Worm (Caenorhabditis elegans): ENCODE results near the gene Y44A6D.3.
A peak's percentile ranks its signal among the peaks of the same experiment; 100 is the strongest.

Y44A6D.3 gene

ce11 chrV:20828820-20829219 is 36.6 kb upstream of the Y44A6D.3 start, which contains the start of gene sbt-1 (continued):
- no peak for TF ChIP-seq spr-1 (tag; optimal IDR thresholded peaks at IDR 0.05)
- no peak for TF ChIP-seq snpc-1.2 (GFP tag; IDR thresholded peaks at IDR 0.05)
- TF ChIP-seq D1046.2 (GFP tag; IDR thresholded peaks at IDR 0.05), result no peak
- TF ChIP-seq fkh-10 (GFP tag; optimal IDR thresholded peaks at IDR 0.05), result peak; percentile 94
- no peak for TF ChIP-seq F49E8.2 (tag; optimal IDR thresholded peaks at IDR 0.05; ENCODE audit: borderline replicate concordance)
- no peak for TF ChIP-seq ama-1 (optimal IDR thresholded peaks at IDR 0.05)
- no peak for TF ChIP-seq ZK337.2 (GFP tag; IDR thresholded peaks at IDR 0.05)
- TF ChIP-seq nhr-76 (tag; optimal IDR thresholded peaks at IDR 0.05), result no peak
- no peak for TF ChIP-seq spr-3 (GFP tag; optimal IDR thresholded peaks at IDR 0.05)
- no peak for TF ChIP-seq lin-29 (GFP tag; IDR thresholded peaks at IDR 0.05)
- no peak for TF ChIP-seq ztf-11 (tag; optimal IDR thresholded peaks at IDR 0.05)
- TF ChIP-seq egl-27 (tag; optimal IDR thresholded peaks at IDR 0.05), result no peak
- TF ChIP-seq tag-97 (GFP tag; IDR thresholded peaks at IDR 0.05), result no peak
- TF ChIP-seq duxl-1 (tag; optimal IDR thresholded peaks at IDR 0.05; ENCODE audit: poor library complexity), result no peak
- no peak for TF ChIP-seq daf-12 (tag; optimal IDR thresholded peaks at IDR 0.05)
- TF ChIP-seq rbr-2 (tag; optimal IDR thresholded peaks at IDR 0.05), result peak; percentile 63
- no peak for TF ChIP-seq daf-16 (GFP tag; optimal IDR thresholded peaks at IDR 0.05)
- TF ChIP-seq daf-16 (tag; optimal IDR thresholded peaks at IDR 0.05), result no peak
- no peak for TF ChIP-seq mxl-3 (GFP tag; optimal IDR thresholded peaks at IDR 0.05)
- peak; percentile 30 for TF ChIP-seq ceh-28 (tag; optimal IDR thresholded peaks at IDR 0.05)
- TF ChIP-seq nhr-6 (tag; optimal IDR thresholded peaks at IDR 0.05), result no peak
- no peak for TF ChIP-seq ceh-44 (GFP tag; IDR thresholded peaks at IDR 0.05)
- TF ChIP-seq lin-39 (tag; optimal IDR thresholded peaks at IDR 0.05), result no peak
- no peak for TF ChIP-seq dve-1 (tag; optimal IDR thresholded peaks at IDR 0.05; ENCODE audit: insufficient read depth)
- TF ChIP-seq aha-1 (tag), result peak; percentile 96
- no peak for TF ChIP-seq T26A8.4 (GFP tag; IDR thresholded peaks at IDR 0.05)
- no peak for TF ChIP-seq nhr-41 (GFP tag; IDR thresholded peaks at IDR 0.05)
- TF ChIP-seq zip-11 (GFP tag; IDR thresholded peaks at IDR 0.05), result no peak
- no peak for TF ChIP-seq mdt-29 (GFP tag; IDR thresholded peaks at IDR 0.05)
- TF ChIP-seq zag-1 (tag; optimal IDR thresholded peaks at IDR 0.05), result no peak
- peak; percentile 45 to 74 for TF ChIP-seq lsy-2 (tag; optimal IDR thresholded peaks at IDR 0.05)
- no peak for TF ChIP-seq php-3 (GFP tag; IDR thresholded peaks at IDR 0.05)
- no peak for TF ChIP-seq mep-1 (tag; optimal IDR thresholded peaks at IDR 0.05)
- no peak for TF ChIP-seq F26F4.8 (GFP tag; conservative IDR thresholded peaks at IDR 0.05)
- no peak for TF ChIP-seq sdz-12 (GFP tag; optimal IDR thresholded peaks at IDR 0.05)
- TF ChIP-seq daf-19 (GFP tag; conservative IDR thresholded peaks at IDR 0.05), result no peak
- TF ChIP-seq ZK546.5 (tag; optimal IDR thresholded peaks at IDR 0.05), result no peak
- peak; percentile 55 for TF ChIP-seq set-16 (GFP tag; IDR thresholded peaks at IDR 0.05)
- TF ChIP-seq nhr-102 (tag; optimal IDR thresholded peaks at IDR 0.05), result no peak
- TF ChIP-seq T20F7.1 (GFP tag; optimal IDR thresholded peaks at IDR 0.05), result no peak
- peak; percentile 14 for TF ChIP-seq hlh-11 (tag; optimal IDR thresholded peaks at IDR 0.05)
- no peak for TF ChIP-seq Y48G9A.11 (GFP tag; IDR thresholded peaks at IDR 0.05)
- no peak for TF ChIP-seq pha-4 (GFP tag; IDR thresholded peaks at IDR 0.05)
- no peak for TF ChIP-seq pha-4 (tag; optimal IDR thresholded peaks at IDR 0.05)
- no peak for TF ChIP-seq fos-1 (tag; optimal IDR thresholded peaks at IDR 0.05)
- TF ChIP-seq lir-3 (tag; optimal IDR thresholded peaks at IDR 0.05), result no peak
- no peak for TF ChIP-seq ceh-62 (tag; optimal IDR thresholded peaks at IDR 0.05)
- peak; percentile 29; the same call in 1 of the 2 replicates for TF ChIP-seq vab-7 (GFP tag; IDR thresholded peaks at IDR 0.05)
- TF ChIP-seq nhr-42 (GFP tag; IDR thresholded peaks at IDR 0.05), result no peak
- TF ChIP-seq nhr-77 (tag; optimal IDR thresholded peaks at IDR 0.05), result no peak
- TF ChIP-seq arid-1 (GFP tag; conservative IDR thresholded peaks at IDR 0.05), result no peak
- TF ChIP-seq F44E2.7 (GFP tag; IDR thresholded peaks at IDR 0.05), result no peak
- no peak for TF ChIP-seq ztf-7 (tag; optimal IDR thresholded peaks at IDR 0.05)
- TF ChIP-seq ctbp-1 (GFP tag; IDR thresholded peaks at IDR 0.05), result no peak

Measured in whole organism, L4 larva.